Fruit fly (Drosophila melanogaster): ENCODE data around the gene p38a.

Gene p38a

DNA sequence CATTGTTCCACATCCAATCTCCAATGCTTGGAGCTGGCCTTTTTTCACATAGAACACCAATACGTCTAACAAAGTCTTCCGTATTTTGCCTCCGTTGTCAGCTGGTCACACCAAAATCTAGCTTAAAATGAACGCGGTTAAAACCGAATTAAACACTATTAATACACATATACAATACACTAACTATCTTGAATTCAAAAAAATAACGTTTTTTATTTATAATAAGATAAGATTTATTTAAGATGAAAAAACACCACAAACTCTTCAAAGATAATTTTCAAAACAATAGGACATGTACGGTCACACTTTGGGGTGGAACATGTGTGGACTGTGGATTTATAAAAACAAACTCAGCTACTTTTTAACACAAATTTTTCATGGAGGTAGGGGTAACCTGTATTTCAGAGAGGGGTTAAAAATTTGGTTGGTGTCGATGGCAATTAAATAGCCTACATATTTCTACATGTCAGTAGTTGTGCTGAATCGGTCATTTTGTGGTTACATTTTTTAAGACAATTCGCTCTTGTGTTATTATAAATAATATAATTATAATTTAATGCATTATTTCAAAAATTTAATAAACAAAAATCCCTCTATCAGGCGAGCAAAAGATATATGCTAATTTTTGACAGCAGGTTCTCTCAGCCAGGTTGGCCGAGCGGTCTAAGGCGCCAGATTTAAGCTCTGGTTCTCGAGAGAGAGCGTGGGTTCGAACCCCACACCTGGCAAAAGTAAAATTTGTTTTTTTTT is 39.6 kb downstream of the p38a start, which contains the start of gene CG13605 (continued):
- TF ChIP-seq CG8765 (GFP tag; IDR thresholded peaks at IDR 0.05) (no peak), CG4854 (GFP tag; optimal IDR thresholded peaks at IDR 0.05) (peak; percentile 57), Adf1 (GFP tag; IDR thresholded peaks at IDR 0.05) (0 out of 2 replicates have a peak, but pooled peaks have one; percentile 34), Nf-YA (GFP tag; IDR thresholded peaks at IDR 0.05) (0 out of 2 replicates have a peak, but pooled peaks have one; percentile 21), CG11398 (GFP tag; optimal IDR thresholded peaks at IDR 0.05) (no peak), tin (GFP tag; optimal IDR thresholded peaks at IDR 0.05) (peak; percentile 47), psq (GFP tag; optimal IDR thresholded peaks at IDR 0.05) (peak; percentile 23), otp (GFP tag; IDR thresholded peaks at IDR 0.05) (no peak), Bteb2 (GFP tag; optimal IDR thresholded peaks at IDR 0.05) (peak; percentile 39), gcm (GFP tag; optimal IDR thresholded peaks at IDR 0.05) (peak; percentile 84), CG15479 (GFP tag; optimal IDR thresholded peaks at IDR 0.05) (no peak), MTF-1 (GFP tag; optimal IDR thresholded peaks at IDR 0.05; ENCODE audit: borderline replicate concordance) (no peak), zfh2 (GFP tag; optimal IDR thresholded peaks at IDR 0.05) (peak; percentile 68), ssp (GFP tag; IDR thresholded peaks at IDR 0.05) (no peak), lbe (GFP tag; optimal IDR thresholded peaks at IDR 0.05) (peak; percentile 64), Nf-YC (tag; optimal IDR thresholded peaks at IDR 0.05) (peak; percentile 55), Dll (GFP tag; IDR thresholded peaks at IDR 0.05; ENCODE audit: partially characterized antibody) (peak; percentile 51; the same call in 3 of the 4 replicates), Mrtf (GFP tag; IDR thresholded peaks at IDR 0.05) (peak; percentile 61; the same call in 2 of the 3 replicates), caup (GFP tag; optimal IDR thresholded peaks at IDR 0.05; ENCODE audit: severe bottlenecking) (peak; percentile 88), Rx (GFP tag; IDR thresholded peaks at IDR 0.05) (peak; percentile 23; the same call in 1 of the 2 replicates), tup (GFP tag; optimal IDR thresholded peaks at IDR 0.05) (no peak), fd64A (GFP tag; optimal IDR thresholded peaks at IDR 0.05) (no peak), toy (GFP tag; IDR thresholded peaks at IDR 0.05) (no peak), CG32767 (GFP tag; IDR thresholded peaks at IDR 0.05) (no peak), crc (GFP tag; optimal IDR thresholded peaks at IDR 0.05) (peak; percentile 13), PHDP (tag; optimal IDR thresholded peaks at IDR 0.05) (peak; percentile 85), disco-r (GFP tag; optimal IDR thresholded peaks at IDR 0.05) (no peak), CG43689 (GFP tag; IDR thresholded peaks at IDR 0.05) (0 out of 2 replicates have a peak, but pooled peaks have one; percentile 16), CG15696 (tag; optimal IDR thresholded peaks at IDR 0.05) (peak; percentile 36), CG10209 (GFP tag; optimal IDR thresholded peaks at IDR 0.05) (peak; percentile 80), Scr (GFP tag; IDR thresholded peaks at IDR 0.05; ENCODE audit: partially characterized antibody) (no peak), Dp (GFP tag; optimal IDR thresholded peaks at IDR 0.05) (peak; percentile 80), CG6813 (GFP tag; optimal IDR thresholded peaks at IDR 0.05) (peak; percentile 78), Gug (GFP tag; IDR thresholded peaks at IDR 0.05) (peak; percentile 61; the same call in 2 of the 4 replicates), CG33213 (GFP tag; optimal IDR thresholded peaks at IDR 0.05) (peak; percentile 2), CG9876 (GFP tag; optimal IDR thresholded peaks at IDR 0.05) (no peak), B-H2 (GFP tag; optimal IDR thresholded peaks at IDR 0.05) (peak; percentile 57), sob (GFP tag; IDR thresholded peaks at IDR 0.05) (peak; percentile 78), tap (tag; optimal IDR thresholded peaks at IDR 0.05) (peak; percentile 64), CG11085 (GFP tag; IDR thresholded peaks at IDR 0.05) (0 out of 2 replicates have a peak, but pooled peaks have one; percentile 29), nmo (GFP tag; optimal IDR thresholded peaks at IDR 0.05) (peak; percentile 57), nom (GFP tag; optimal IDR thresholded peaks at IDR 0.05) (peak; percentile 90), ham (GFP tag; IDR thresholded peaks at IDR 0.05) (no peak), CG10462 (GFP tag; optimal IDR thresholded peaks at IDR 0.05) (peak; percentile 26), CG3407 (GFP tag; optimal IDR thresholded peaks at IDR 0.05) (peak; percentile 9), CG7745 (tag; optimal IDR thresholded peaks at IDR 0.05) (peak; percentile 65), CG3838 (GFP tag; optimal IDR thresholded peaks at IDR 0.05) (no peak), CrebB (tag; optimal IDR thresholded peaks at IDR 0.05) (peak; percentile 36), fru (optimal IDR thresholded peaks at IDR 0.05) (no peak)
